Worm (Caenorhabditis elegans): Measurements from ENCODE around the gene R06B9.5.

ce11 chrII:13763009-13763468 lies 26.9 kb downstream of the R06B9.5 start, which contains the start of gene arrd-11:
- no peak for TF ChIP-seq klf-2 (GFP tag; conservative IDR thresholded peaks at IDR 0.05)
- TF ChIP-seq med-1 (GFP tag; optimal IDR thresholded peaks at IDR 0.05; ENCODE audit: insufficient read depth), result no peak
- TF ChIP-seq tab-1 (GFP tag; IDR thresholded peaks at IDR 0.05), result no peak
- TF ChIP-seq flt-1 (GFP tag; IDR thresholded peaks at IDR 0.05), result no peak
